Worm (Caenorhabditis elegans): ENCODE measurements around the gene gcy-31.

- no peak for TF ChIP-seq ztf-23 (GFP tag; IDR thresholded peaks at IDR 0.05)
- TF ChIP-seq T22C8.4 (GFP tag; IDR thresholded peaks at IDR 0.05): no peak
- no peak for TF ChIP-seq klf-2 (GFP tag; conservative IDR thresholded peaks at IDR 0.05)
- TF ChIP-seq tab-1 (GFP tag; IDR thresholded peaks at IDR 0.05): no peak
- TF ChIP-seq flt-1 (GFP tag; IDR thresholded peaks at IDR 0.05): no peak
Measured at ce11 chrX:2454914-2455313, 27.6 kb upstream of the gcy-31 start.
